Worm (Caenorhabditis elegans): Measurements from ENCODE around the gene ptr-24.

ce11 chrX:13333835-13334234 lies 4.0 kb upstream of the ptr-24 start, which contains the start of gene F46G10.4:
- TF ChIP-seq him-1 (tag; optimal IDR thresholded peaks at IDR 0.05): no peak
- no peak for TF ChIP-seq dao-5 (tag; optimal IDR thresholded peaks at IDR 0.05)
